Worm (Caenorhabditis elegans) whole organism, L4/young adult: ENCODE data around the gene F13H10.3.

Experiments
- W03F9.2 ChIP-seq: fragments of 150-350 bp; optimal IDR thresholded peaks from 2 replicates; lab custom pipeline; 2014; ENCODE audit warnings: missing biosample characterization, missing genetic modification characterization
- him-1 ChIP-seq: sonication (generic microtip); optimal IDR thresholded peaks from 2 replicates; lab custom pipeline; 2016; ENCODE audit warnings: missing genotype, missing genetic modification reagents, missing genetic modification characterization, missing compliant biosample characterization

- TF ChIP-seq him-1 = no peak
- peak; percentile 61 for TF ChIP-seq W03F9.2 (tag; lab: Kevin White, UChicago)
Measured at ce11 chrIV:11019962-11020550, 4.3 kb upstream of the F13H10.3 start, which contains the start of gene F13H10.8.
